1 fruit fly cellular context compared by ENCODE assay signal in the genomic region with DNA sequence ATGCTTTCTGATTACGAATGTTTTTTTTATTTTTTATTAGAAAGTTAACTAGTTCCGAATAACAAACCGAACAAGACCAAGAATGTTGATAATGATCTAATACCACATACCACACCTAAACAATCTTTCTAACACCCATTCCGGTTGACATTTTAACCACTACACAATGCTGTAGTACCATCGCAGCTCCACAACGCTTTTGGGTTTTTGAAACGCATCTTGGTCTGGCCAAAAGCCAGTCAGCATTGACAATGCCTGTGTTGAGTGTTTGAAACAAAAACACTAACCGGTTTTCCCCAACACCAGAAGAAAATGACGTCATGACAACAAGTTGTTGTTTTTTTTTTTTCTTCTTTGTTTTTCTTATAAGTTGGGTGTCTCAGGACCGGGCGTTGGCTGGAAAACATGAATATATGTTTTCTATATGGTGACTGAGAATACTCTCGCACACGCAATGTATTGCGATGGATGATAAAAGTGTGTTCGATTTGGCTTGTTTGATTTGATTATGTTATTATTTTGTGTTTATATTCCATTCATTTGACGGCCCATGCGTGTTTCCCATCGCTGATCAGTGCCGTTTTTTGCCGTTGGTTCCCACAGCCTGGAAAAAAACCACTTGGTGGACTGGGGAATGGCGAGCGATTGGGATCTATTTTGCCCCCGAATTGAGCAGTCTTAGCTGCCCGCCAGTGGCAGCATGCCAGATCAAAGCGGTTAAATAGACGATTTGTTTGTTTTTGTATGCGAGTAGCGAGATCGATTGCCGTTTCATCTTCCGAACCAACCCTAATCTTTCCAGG.
TF ChIP-seq lines count a peak whose summit lies in the region.

No protein-coding gene starts in this region.

TF ChIP-seq in whole organism, embryonic, 481 proteins besides CTCF, POLR2A, EP300 and RAD21 (continued from another document):
- TF ChIP-seq CG8290 (GFP tag; optimal IDR thresholded peaks at IDR 0.05; lab: Kevin White, UChicago) (no peak), CG8290 (tag; optimal IDR thresholded peaks at IDR 0.05; lab: Kevin White, UChicago) (peak in 1 of 2 experiments; percentile 65), CG12236 (GFP tag; optimal IDR thresholded peaks at IDR 0.05; lab: Kevin White, UChicago) (no peak), Doc2 (GFP tag; IDR thresholded peaks at IDR 0.05; lab: Robert Waterston, UW) (no peak), bcd (GFP tag; optimal IDR thresholded peaks at IDR 0.05; lab: Kevin White, UChicago) (no peak), CG12744 (GFP tag; optimal IDR thresholded peaks at IDR 0.05; lab: Kevin White, UChicago) (no peak), lab (GFP tag; optimal IDR thresholded peaks at IDR 0.05; lab: Kevin White, UChicago) (no peak), CG12769 (tag; optimal IDR thresholded peaks at IDR 0.05; lab: Kevin White, UChicago) (peak; percentile 90), ems (GFP tag; optimal IDR thresholded peaks at IDR 0.05; lab: Kevin White, UChicago) (no peak), mirr (GFP tag; optimal IDR thresholded peaks at IDR 0.05; lab: Kevin White, UChicago) (peak; percentile 27), CG14710 (tag; optimal IDR thresholded peaks at IDR 0.05; lab: Kevin White, UChicago) (no peak), Atf6 (GFP tag; IDR thresholded peaks at IDR 0.05; lab: Robert Waterston, UW) (no peak), CG7372 (GFP tag; IDR thresholded peaks at IDR 0.05; lab: Robert Waterston, UW) (no peak), esg (GFP tag; conservative IDR thresholded peaks at IDR 0.05; lab: Robert Waterston, UW) (no peak), Fer2 (tag; optimal IDR thresholded peaks at IDR 0.05; lab: Kevin White, UChicago) (no peak), Dip2 (GFP tag; IDR thresholded peaks at IDR 0.05; lab: Robert Waterston, UW) (no peak), Blimp-1 (GFP tag; optimal IDR thresholded peaks at IDR 0.05; lab: Kevin White, UChicago) (no peak), CG15269 (tag; optimal IDR thresholded peaks at IDR 0.05; lab: Kevin White, UChicago) (peak; percentile 45), CG14441 (GFP tag; IDR thresholded peaks at IDR 0.05; lab: Robert Waterston, UW) (no peak), CG8089 (GFP tag; optimal IDR thresholded peaks at IDR 0.05; lab: Kevin White, UChicago) (no peak), ac (GFP tag; optimal IDR thresholded peaks at IDR 0.05; lab: Kevin White, UChicago) (no peak), CG13296 (GFP tag; optimal IDR thresholded peaks at IDR 0.05; lab: Kevin White, UChicago) (no peak), Dad (GFP tag; optimal IDR thresholded peaks at IDR 0.05; lab: Kevin White, UChicago) (no peak), dm (GFP tag; optimal IDR thresholded peaks at IDR 0.05; lab: Kevin White, UChicago) (no peak), kah (GFP tag; optimal IDR thresholded peaks at IDR 0.05; lab: Kevin White, UChicago) (no peak), abd-A (tag; optimal IDR thresholded peaks at IDR 0.05; lab: Kevin White, UChicago) (peak; percentile 81), nerfin-2 (GFP tag; IDR thresholded peaks at IDR 0.05; lab: Robert Waterston, UW; ENCODE audit: partially characterized antibody) (no peak), gce (GFP tag; IDR thresholded peaks at IDR 0.05; lab: Robert Waterston, UW) (no peak), Hr51 (GFP tag; optimal IDR thresholded peaks at IDR 0.05; lab: Kevin White, UChicago) (no peak), CG12942 (GFP tag; optimal IDR thresholded peaks at IDR 0.05; lab: Kevin White, UChicago) (no peak), HHEX (GFP tag; optimal IDR thresholded peaks at IDR 0.05; lab: Kevin White, UChicago) (no peak), CG10321 (GFP tag; IDR thresholded peaks at IDR 0.05; lab: Robert Waterston, UW) (no peak), rib (GFP tag; IDR thresholded peaks at IDR 0.05; lab: Robert Waterston, UW) (no peak), CG13287 (GFP tag; IDR thresholded peaks at IDR 0.05; lab: Robert Waterston, UW; ENCODE audit: partially characterized antibody) (no peak), CG4854 (GFP tag; optimal IDR thresholded peaks at IDR 0.05; lab: Kevin White, UChicago) (no peak), stc (GFP tag; IDR thresholded peaks at IDR 0.05; lab: Robert Waterston, UW) (no peak), Bdp1 (GFP tag; optimal IDR thresholded peaks at IDR 0.05; lab: Kevin White, UChicago) (no peak), Xrp1 (GFP tag; IDR thresholded peaks at IDR 0.05; lab: Robert Waterston, UW) (no peak), al (GFP tag; IDR thresholded peaks at IDR 0.05; lab: Robert Waterston, UW) (no peak), CG6175 (GFP tag; IDR thresholded peaks at IDR 0.05; lab: Robert Waterston, UW) (no peak), cg (GFP tag; optimal IDR thresholded peaks at IDR 0.05; lab: Kevin White, UChicago) (no peak), CG30431 (GFP tag; optimal IDR thresholded peaks at IDR 0.05; lab: Kevin White, UChicago) (no peak), amos (GFP tag; IDR thresholded peaks at IDR 0.05; lab: Robert Waterston, UW; ENCODE audit: partially characterized antibody) (no peak), CG14860 (GFP tag; IDR thresholded peaks at IDR 0.05; lab: Robert Waterston, UW; ENCODE audit: partially characterized antibody) (no peak), nerfin-1 (tag; optimal IDR thresholded peaks at IDR 0.05; lab: Kevin White, UChicago) (no peak), ci (GFP tag; IDR thresholded peaks at IDR 0.05; lab: Robert Waterston, UW) (0 out of 3 replicates have a peak, but pooled peaks have one; percentile 5), CG9215 (GFP tag; IDR thresholded peaks at IDR 0.05; lab: Robert Waterston, UW) (no peak), gsb-n (tag; optimal IDR thresholded peaks at IDR 0.05; lab: Kevin White, UChicago) (no peak), nau (GFP tag; optimal IDR thresholded peaks at IDR 0.05; lab: Kevin White, UChicago) (no peak), CG18011 (GFP tag; optimal IDR thresholded peaks at IDR 0.05; lab: Kevin White, UChicago) (no peak), CG4360 (GFP tag; IDR thresholded peaks at IDR 0.05; lab: Robert Waterston, UW) (0 out of 2 replicates have a peak, but pooled peaks have one; percentile 17), CG17912 (GFP tag; optimal IDR thresholded peaks at IDR 0.05; lab: Kevin White, UChicago) (no peak), run (tag; optimal IDR thresholded peaks at IDR 0.05; lab: Kevin White, UChicago) (no peak), crc (GFP tag; optimal IDR thresholded peaks at IDR 0.05; lab: Kevin White, UChicago) (no peak), Ets65A (GFP tag; lab: Kevin White, UChicago) (peak; percentile 60), CG14014 (GFP tag; IDR thresholded peaks at IDR 0.05; lab: Robert Waterston, UW) (no peak), tin (GFP tag; optimal IDR thresholded peaks at IDR 0.05; lab: Kevin White, UChicago) (no peak), phol (tag; optimal IDR thresholded peaks at IDR 0.05; lab: Kevin White, UChicago) (no peak), eve (GFP tag; optimal IDR thresholded peaks at IDR 0.05; lab: Kevin White, UChicago) (peak in 1 of 2 experiments; percentile 77), chn (GFP tag; optimal IDR thresholded peaks at IDR 0.05; lab: Kevin White, UChicago) (no peak), CG32532 (GFP tag; IDR thresholded peaks at IDR 0.05; lab: Robert Waterston, UW) (0 out of 2 replicates have a peak, but pooled peaks have one; percentile 10), Mes4 (GFP tag; optimal IDR thresholded peaks at IDR 0.05; lab: Kevin White, UChicago) (no peak), CG32772 (GFP tag; IDR thresholded peaks at IDR 0.05; lab: Robert Waterston, UW) (no peak), PHDP (tag; optimal IDR thresholded peaks at IDR 0.05; lab: Kevin White, UChicago) (no peak), Usf (GFP tag; optimal IDR thresholded peaks at IDR 0.05; lab: Kevin White, UChicago) (no peak), klu (GFP tag; IDR thresholded peaks at IDR 0.05; lab: Robert Waterston, UW) (no peak), wor (GFP tag; IDR thresholded peaks at IDR 0.05; lab: Robert Waterston, UW) (no peak), hkb (optimal IDR thresholded peaks at IDR 0.05; lab: Kevin White, UChicago) (no peak), hkb (GFP tag; IDR thresholded peaks at IDR 0.05; lab: Robert Waterston, UW) (no peak), slbo (GFP tag; IDR thresholded peaks at IDR 0.05; lab: Robert Waterston, UW) (no peak), sqz (GFP tag; optimal IDR thresholded peaks at IDR 0.05; lab: Kevin White, UChicago) (peak; percentile 77), peb (GFP tag; IDR thresholded peaks at IDR 0.05; lab: Robert Waterston, UW) (no peak), z (GFP tag; IDR thresholded peaks at IDR 0.05; lab: Robert Waterston, UW) (no peak), danr (GFP tag; IDR thresholded peaks at IDR 0.05; lab: Robert Waterston, UW) (no peak), vvl (GFP tag; IDR thresholded peaks at IDR 0.05; lab: Robert Waterston, UW) (peak; percentile 46), scrt (GFP tag; optimal IDR thresholded peaks at IDR 0.05; lab: Kevin White, UChicago) (no peak), chinmo (GFP tag; IDR thresholded peaks at IDR 0.05; lab: Robert Waterston, UW; ENCODE audit: partially characterized antibody) (peak; percentile 95; the same call in 3 of the 4 replicates), Six4 (GFP tag; optimal IDR thresholded peaks at IDR 0.05; lab: Kevin White, UChicago) (no peak), gro (GFP tag; optimal IDR thresholded peaks at IDR 0.05; lab: Kevin White, UChicago) (no peak), NFAT (GFP tag; IDR thresholded peaks at IDR 0.05; lab: Robert Waterston, UW) (peak; percentile 55), Pdp1 (GFP tag; optimal IDR thresholded peaks at IDR 0.05; lab: Kevin White, UChicago) (no peak), ATbp (GFP tag; optimal IDR thresholded peaks at IDR 0.05; lab: Kevin White, UChicago) (no peak), wdn (GFP tag; IDR thresholded peaks at IDR 0.05; lab: Robert Waterston, UW) (no peak), jigr1 (GFP tag; IDR thresholded peaks at IDR 0.05; lab: Robert Waterston, UW) (no peak), CG10543 (GFP tag; optimal IDR thresholded peaks at IDR 0.05; lab: Kevin White, UChicago) (peak; percentile 55), CG9932 (GFP tag; IDR thresholded peaks at IDR 0.05; lab: Robert Waterston, UW) (peak; percentile 27; the same call in 1 of the 2 replicates), Sox102F (GFP tag; optimal IDR thresholded peaks at IDR 0.05; lab: Kevin White, UChicago) (no peak), CG2678 (tag; optimal IDR thresholded peaks at IDR 0.05; lab: Kevin White, UChicago) (no peak), Mrtf (GFP tag; IDR thresholded peaks at IDR 0.05; lab: Robert Waterston, UW) (no peak)
